Fruit fly (Drosophila melanogaster) whole organism, adult: ENCODE results near the gene SMC1.
A peak's percentile ranks its signal among the peaks of the same experiment; 100 is the strongest.

Source experiments
- CG14711 ChIP-seq: fragments of 200-800 bp; sonication (Bioruptor generic); optimal IDR thresholded peaks from 2 replicates; lab custom pipeline; 2018; ENCODE audit warnings: missing biosample characterization, mild to moderate bottlenecking, missing genetic modification characterization, moderate library complexity
- CG1620 ChIP-seq: fragments of 200-800 bp; sonication (Bioruptor generic); optimal IDR thresholded peaks from 2 replicates; lab custom pipeline; 2016; ENCODE audit warnings: missing biosample characterization, missing genetic modification characterization
- CG5204 ChIP-seq: fragments of 200-800 bp; sonication (Bioruptor generic); optimal IDR thresholded peaks from 2 replicates; lab custom pipeline; 2016; ENCODE audit warnings: missing biosample characterization, missing genetic modification characterization
- CG7045 ChIP-seq: fragments of 200-800 bp; sonication (Bioruptor generic); optimal IDR thresholded peaks from 2 replicates; lab custom pipeline; 2017; ENCODE audit warnings: missing biosample characterization, mild to moderate bottlenecking, missing genetic modification characterization
- CG7101 ChIP-seq: fragments of 200-800 bp; sonication (Bioruptor generic); optimal IDR thresholded peaks from 2 replicates; lab custom pipeline; 2018; ENCODE audit warnings: missing biosample characterization, mild to moderate bottlenecking, missing genetic modification characterization, moderate library complexity
- Clk ChIP-seq: fragments of 200-800 bp; sonication (Bioruptor generic); optimal IDR thresholded peaks from 2 replicates; lab custom pipeline; 2017; ENCODE audit warnings: missing biosample characterization, missing genetic modification characterization
- cic ChIP-seq: fragments of 200-800 bp; sonication (Bioruptor generic); optimal IDR thresholded peaks from 2 replicates; lab custom pipeline; 2017; ENCODE audit warnings: missing biosample characterization, mild to moderate bottlenecking, missing genetic modification characterization, moderate library complexity
- cnc ChIP-seq, 2 experiments: fragments of >200 bp; optimal IDR thresholded peaks; 2 replicates each; lab custom pipeline; 2017
- kay ChIP-seq: fragments of 200-800 bp; sonication (Bioruptor generic); peaks from one replicate; lab custom pipeline; 2016; ENCODE audit warnings: missing biosample characterization, missing genetic modification characterization, borderline replicate concordance
- tj ChIP-seq: fragments of 200-800 bp; sonication (Bioruptor generic); optimal IDR thresholded peaks from 3 replicates; lab custom pipeline; 2017; ENCODE audit warnings: missing biosample characterization, mild to moderate bottlenecking, missing genetic modification characterization, moderate library complexity

DNA sequence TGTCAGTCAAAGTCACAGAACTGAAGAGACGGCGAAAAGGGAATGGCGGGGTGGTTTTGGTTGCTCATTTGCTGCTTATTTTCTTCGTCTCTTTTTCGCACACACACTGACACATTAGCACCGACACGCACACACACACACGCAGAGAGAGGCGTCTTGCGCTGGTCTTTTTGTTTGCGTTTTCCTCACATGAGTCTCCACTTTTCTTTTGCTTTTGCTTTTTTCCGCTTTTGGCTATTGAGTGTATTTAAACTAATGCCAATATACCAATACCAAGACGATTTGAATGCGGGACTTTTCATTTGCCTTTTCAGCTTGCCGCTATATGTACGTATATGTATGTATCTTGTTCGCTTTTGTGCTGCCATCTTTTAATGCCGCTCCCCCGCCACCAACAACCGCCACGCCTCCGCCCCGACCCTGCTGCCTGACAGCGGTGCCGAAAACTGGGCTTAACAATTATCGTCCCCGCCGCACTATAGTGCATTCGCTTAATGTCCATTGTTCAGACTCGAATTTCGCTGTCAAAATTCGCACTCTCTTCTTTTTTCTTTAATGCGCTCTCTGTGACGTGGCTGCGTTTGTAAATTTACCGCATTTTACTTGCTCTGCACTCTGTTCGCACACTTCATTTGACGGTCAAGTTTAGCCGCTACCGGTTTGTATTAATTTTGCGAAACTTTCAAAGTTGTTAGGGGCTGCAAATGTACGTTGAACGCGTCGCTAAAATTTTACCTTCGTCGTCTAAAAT is 10.7 kb upstream of the SMC1 start, which contains the start of gene CG5986:
- TF ChIP-seq cnc (optimal IDR thresholded peaks at IDR 0.05; lab: Kevin White, UChicago) (no peak), CG1620 (GFP tag; lab: Kevin White, UChicago) (no peak), CG5204 (GFP tag; lab: Kevin White, UChicago) (no peak), CG7045 (GFP tag; lab: Kevin White, UChicago) (no peak), tj (GFP tag; lab: Kevin White, UChicago) (no peak), CG7101 (tag; lab: Kevin White, UChicago) (no peak), cic (GFP tag; lab: Kevin White, UChicago) (peak; percentile 82), kay (peak; percentile 71), CG14711 (tag; lab: Kevin White, UChicago) (no peak), Clk (GFP tag; lab: Kevin White, UChicago) (no peak)
